Worm (Caenorhabditis elegans): ENCODE results near the gene prx-2.

DNA sequence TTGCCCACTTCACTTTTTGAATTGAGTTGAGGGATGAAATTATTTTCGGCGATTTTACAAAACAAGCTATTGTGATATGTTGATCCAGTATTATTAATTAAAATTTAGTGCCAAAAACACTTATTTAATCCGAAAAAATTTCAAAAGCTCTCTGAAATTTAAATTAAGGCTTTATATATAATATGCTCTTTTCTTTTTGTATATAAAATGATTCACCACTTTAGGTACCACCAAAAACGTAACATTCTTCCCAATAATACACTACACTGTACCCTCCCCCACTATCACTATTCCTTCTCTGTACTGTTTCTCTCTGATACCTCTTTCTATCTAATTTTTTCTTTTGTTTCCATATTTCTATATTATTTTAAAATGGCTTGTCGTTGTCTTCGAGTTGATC is at the start of gene prx-2:
- no peak for TF ChIP-seq nhr-11 (tag; optimal IDR thresholded peaks at IDR 0.05)
- TF ChIP-seq lin-13 (GFP tag; optimal IDR thresholded peaks at IDR 0.05) = no peak
- no peak for TF ChIP-seq lin-39 (tag; optimal IDR thresholded peaks at IDR 0.05)
- no peak for TF ChIP-seq ceh-16 (tag; optimal IDR thresholded peaks at IDR 0.05)
- no peak for TF ChIP-seq ZK546.5 (tag; optimal IDR thresholded peaks at IDR 0.05)
- no peak for TF ChIP-seq nhr-77 (tag; optimal IDR thresholded peaks at IDR 0.05)
- TF ChIP-seq R02D3.7 (tag; optimal IDR thresholded peaks at IDR 0.05) = no peak
- TF ChIP-seq sma-3 (GFP tag; optimal IDR thresholded peaks at IDR 0.05) = no peak
- no peak for TF ChIP-seq ztf-1 (GFP tag; conservative IDR thresholded peaks at IDR 0.05)
- TF ChIP-seq nhr-12 (tag; optimal IDR thresholded peaks at IDR 0.05) = no peak
- no peak for TF ChIP-seq fos-1 (tag; optimal IDR thresholded peaks at IDR 0.05)
